Worm (Caenorhabditis elegans) whole organism, young adult: Measurements from ENCODE around the gene srt-63.

ENCODE experiments used
- B0019.2 ChIP-seq: fragments of 200-800 bp; sonication (Bioruptor generic); conservative IDR thresholded peaks from 2 replicates; pipeline ENCODE4 v1.3.6; 2022; ENCODE audit warnings: missing genetic modification reagents, missing genetic modification characterization, missing compliant biosample characterization
- B0035.1 ChIP-seq: sonication (generic microtip); optimal IDR thresholded peaks from 2 replicates; lab custom pipeline; 2016; ENCODE audit warnings: missing genetic modification characterization, mild to moderate bottlenecking, missing compliant biosample characterization, missing genotype, missing genetic modification reagents
- B0336.3 ChIP-seq: fragments of 200-800 bp; sonication (Bioruptor generic); IDR thresholded peaks from 2 replicates; pipeline ENCODE4 v1.3.6; 2022; ENCODE audit warnings: missing genetic modification characterization, missing compliant biosample characterization
- F39B2.1 ChIP-seq: fragments of 200-800 bp; sonication (Bioruptor generic); IDR thresholded peaks from 2 replicates; pipeline ENCODE4 v1.3.6; 2022; ENCODE audit warnings: missing genetic modification reagents, missing genetic modification characterization, missing compliant biosample characterization
- ceh-91 ChIP-seq: fragments of 200-800 bp; sonication (Bioruptor generic); IDR thresholded peaks from 2 replicates; pipeline ENCODE4 v1.3.6; 2022; ENCODE audit warnings: missing genetic modification reagents, missing genetic modification characterization, missing compliant biosample characterization
- die-1 ChIP-seq: sonication (generic microtip); optimal IDR thresholded peaks from 2 replicates; lab custom pipeline; 2016; ENCODE audit warnings: missing genotype, mild to moderate bottlenecking, missing genetic modification characterization, missing compliant biosample characterization
- egl-18 ChIP-seq: fragments of 200-800 bp; sonication (Bioruptor generic); IDR thresholded peaks from 2 replicates; pipeline ENCODE4 v1.3.6; 2022; ENCODE audit warnings: missing genetic modification reagents, missing genetic modification characterization, missing compliant biosample characterization
- him-1 ChIP-seq: sonication (generic microtip); optimal IDR thresholded peaks from 2 replicates; lab custom pipeline; 2016; ENCODE audit warnings: missing genotype, missing genetic modification reagents, missing genetic modification characterization, missing compliant biosample characterization
- let-526 ChIP-seq: fragments of 200-800 bp; sonication (Bioruptor generic); IDR thresholded peaks from 2 replicates; pipeline ENCODE4 v1.3.6; 2022; ENCODE audit warnings: missing genetic modification reagents, missing genetic modification characterization, missing compliant biosample characterization
- lin-26 ChIP-seq: fragments of 200-800 bp; sonication (Bioruptor generic); IDR thresholded peaks from 2 replicates; pipeline ENCODE4 v1.3.6; 2022; ENCODE audit warnings: missing genetic modification reagents, missing genetic modification characterization, missing compliant biosample characterization
- ztf-6 ChIP-seq: fragments of 200-800 bp; sonication (Bioruptor generic); IDR thresholded peaks from 2 replicates; pipeline ENCODE4 v1.3.6; 2022; ENCODE audit warnings: missing genetic modification reagents, missing genetic modification characterization, missing compliant biosample characterization

DNA sequence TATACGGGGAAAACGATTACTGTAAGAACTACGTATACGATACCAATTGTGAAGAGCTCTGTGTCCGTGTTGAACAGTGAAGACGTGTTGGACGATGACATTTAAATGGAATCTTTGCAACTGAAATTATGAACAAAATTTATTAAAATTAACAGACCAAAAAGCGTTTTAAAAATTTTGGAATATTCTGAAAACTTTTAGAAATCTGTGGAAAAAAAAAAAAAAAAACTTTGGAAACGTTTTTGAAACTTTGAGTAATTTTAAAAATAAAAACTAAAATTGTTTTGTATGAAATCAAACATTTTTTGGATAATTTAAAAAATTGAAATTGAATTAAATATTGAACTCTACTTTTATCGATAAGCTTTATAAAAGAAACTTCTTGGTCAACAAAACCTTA lies at the start of gene srt-63:
- TF ChIP-seq die-1 (tag; lab: Kevin White, UChicago) (no peak), lin-26 (no peak), ztf-6 (GFP tag; lab: Robert Waterston, UW) (no peak), let-526 (no peak), ceh-91 (no peak), him-1 (tag; lab: Kevin White, UChicago) (no peak), F39B2.1 (GFP tag; lab: Robert Waterston, UW) (no peak), B0019.2 (GFP tag; lab: Robert Waterston, UW) (no peak), egl-18 (no peak), B0035.1 (tag; lab: Kevin White, UChicago) (no peak), B0336.3 (GFP tag; lab: Robert Waterston, UW) (no peak)
